Worm (Caenorhabditis elegans) whole organism, L4 larva: Measurements from ENCODE around the gene srbc-79.

Experiments
- D1046.2 ChIP-seq: fragments of 200-800 bp; sonication (Bioruptor generic); IDR thresholded peaks from 2 replicates; pipeline ENCODE4 v1.3.6; 2022; ENCODE audit warnings: missing genetic modification characterization, missing compliant biosample characterization
- F10B5.3 ChIP-seq: sonication (generic microtip); optimal IDR thresholded peaks from 2 replicates; lab custom pipeline; 2016; ENCODE audit warnings: mild to moderate bottlenecking, missing genetic modification characterization, missing compliant biosample characterization
- F37D6.2 ChIP-seq: sonication (generic microtip); optimal IDR thresholded peaks from 2 replicates; lab custom pipeline; 2016; ENCODE audit warnings: mild to moderate bottlenecking, missing genetic modification characterization, missing compliant biosample characterization
- F44E2.7 ChIP-seq: fragments of 200-800 bp; sonication (Bioruptor generic); IDR thresholded peaks from 2 replicates; pipeline ENCODE4 v2.1.2; 2022; ENCODE audit warnings: missing genetic modification characterization, missing compliant biosample characterization
- T26A8.4 ChIP-seq: fragments of 200-800 bp; sonication (Bioruptor generic); IDR thresholded peaks from 2 replicates; pipeline ENCODE4 v1.3.6; 2022; ENCODE audit warnings: missing genetic modification characterization, missing compliant biosample characterization
- Y48G9A.11 ChIP-seq: fragments of 200-800 bp; sonication (Bioruptor generic); IDR thresholded peaks from 2 replicates; pipeline ENCODE4 v1.3.6; 2022; ENCODE audit warnings: missing genetic modification reagents, missing genetic modification characterization, missing compliant biosample characterization
- Y75B8A.6 ChIP-seq: fragments of 200-800 bp; sonication (Bioruptor generic); IDR thresholded peaks from 2 replicates; pipeline ENCODE4 v1.3.6; 2022; ENCODE audit warnings: missing genetic modification reagents, missing genetic modification characterization, missing compliant biosample characterization
- ZK337.2 ChIP-seq: fragments of 200-800 bp; sonication (Bioruptor generic); IDR thresholded peaks from 2 replicates; pipeline ENCODE4 v1.3.6; 2022; ENCODE audit warnings: missing genetic modification reagents, missing genetic modification characterization, missing compliant biosample characterization
- aha-1 ChIP-seq: fragments of 150-350 bp; peaks from one replicate; lab custom pipeline; 2014; ENCODE audit warnings: missing biosample characterization, missing genetic modification characterization
- ceh-32 ChIP-seq: sonication (generic microtip); optimal IDR thresholded peaks from 2 replicates; lab custom pipeline; 2016; ENCODE audit warnings: mild to moderate bottlenecking, missing genetic modification characterization, missing compliant biosample characterization; ENCODE audit not compliant: poor library complexity
- ceh-44 ChIP-seq: fragments of 200-800 bp; sonication (Bioruptor generic); IDR thresholded peaks from 2 replicates; pipeline ENCODE4 v1.3.6; 2022; ENCODE audit warnings: missing genetic modification reagents, missing genetic modification characterization, missing compliant biosample characterization
- ceh-62 ChIP-seq: sonication (generic microtip); optimal IDR thresholded peaks from 2 replicates; lab custom pipeline; 2017; ENCODE audit warnings: missing biosample characterization, missing genetic modification characterization
- ces-1 ChIP-seq: fragments of 150-350 bp; sonication (generic microtip); optimal IDR thresholded peaks from 4 replicates; lab custom pipeline; 2014; ENCODE audit warnings: missing biosample characterization, missing genetic modification reagents, missing genetic modification characterization
- ctbp-1 ChIP-seq: fragments of 200-800 bp; sonication (Bioruptor generic); IDR thresholded peaks from 2 replicates; pipeline ENCODE4 v1.3.6; 2022; ENCODE audit warnings: missing genetic modification reagents, missing genetic modification characterization, missing compliant biosample characterization
- daf-16 ChIP-seq, 3 experiments: sonication (generic microtip); optimal IDR thresholded peaks; 2 replicates each; lab custom pipeline; 2016 to 2017; ENCODE audit warnings: missing genetic modification characterization in 3 of 3, missing genetic modification reagents in 3 of 3, mild to moderate bottlenecking in 2 of 3, missing compliant biosample characterization in 2 of 3, missing biosample characterization in 1 of 3, moderate library complexity in 1 of 3
- daf-19 ChIP-seq: fragments of 200-800 bp; sonication (Bioruptor generic); conservative IDR thresholded peaks from 2 replicates; pipeline ENCODE4 v1.3.6; 2022; ENCODE audit warnings: missing genetic modification characterization, missing compliant biosample characterization
- daf-8 ChIP-seq: fragments of 200-800 bp; sonication (Bioruptor generic); IDR thresholded peaks from 2 replicates; pipeline ENCODE4 v1.3.6; 2022; ENCODE audit warnings: missing genetic modification characterization, missing compliant biosample characterization
- dmd-8 ChIP-seq: fragments of 200-800 bp; sonication (Bioruptor generic); IDR thresholded peaks from 2 replicates; pipeline ENCODE4 v1.3.6; 2022; ENCODE audit warnings: missing genetic modification characterization, missing compliant biosample characterization
- dpl-1 ChIP-seq: fragments of 150-350 bp; optimal IDR thresholded peaks from 2 replicates; lab custom pipeline; 2014; ENCODE audit warnings: missing biosample characterization, missing genetic modification reagents, missing genetic modification characterization
- dve-1 ChIP-seq: sonication (generic microtip); optimal IDR thresholded peaks from 2 replicates; lab custom pipeline; 2017; ENCODE audit warnings: antibody characterized with exemption, mild to moderate bottlenecking, missing genetic modification characterization, missing compliant biosample characterization; ENCODE audit not compliant: insufficient read depth
- egl-43 ChIP-seq: fragments of 200-800 bp; sonication (Bioruptor generic); IDR thresholded peaks from 2 replicates; pipeline ENCODE4 v1.3.6; 2022; ENCODE audit warnings: missing genetic modification reagents, missing genetic modification characterization, missing compliant biosample characterization
- fkh-10 ChIP-seq: fragments of 150-350 bp; optimal IDR thresholded peaks from 2 replicates; lab custom pipeline; 2014; ENCODE audit warnings: missing biosample characterization, missing genetic modification reagents, missing genetic modification characterization
- jun-1 ChIP-seq: fragments of 150-350 bp; optimal IDR thresholded peaks from 2 replicates; lab custom pipeline; 2014; ENCODE audit warnings: missing biosample characterization, missing genetic modification reagents, missing genetic modification characterization
- lim-7 ChIP-seq: fragments of 200-800 bp; sonication (Bioruptor generic); IDR thresholded peaks from 2 replicates; pipeline ENCODE4 v1.3.6; 2022; ENCODE audit warnings: missing genetic modification characterization, missing compliant biosample characterization
- lin-1 ChIP-seq: fragments of 200-800 bp; sonication (Bioruptor generic); IDR thresholded peaks from 2 replicates; pipeline ENCODE4 v1.3.6; 2022; ENCODE audit warnings: missing genetic modification reagents, missing genetic modification characterization, missing compliant biosample characterization
- lin-29 ChIP-seq: fragments of 200-800 bp; sonication (Bioruptor generic); IDR thresholded peaks from 2 replicates; pipeline ENCODE4 v1.3.6; 2022; ENCODE audit warnings: missing genetic modification reagents, missing genetic modification characterization, missing compliant biosample characterization
- lir-3 ChIP-seq: sonication (generic microtip); optimal IDR thresholded peaks from 2 replicates; lab custom pipeline; 2016; ENCODE audit warnings: mild to moderate bottlenecking, missing genetic modification characterization, missing compliant biosample characterization
- lsy-2 ChIP-seq, 2 experiments: fragments of 150-350 bp in 1 of 2; sonication (generic microtip) in 1 of 2; optimal IDR thresholded peaks; 2 replicates each; lab custom pipeline; 2014 to 2017; ENCODE audit warnings: missing biosample characterization in 2 of 2, missing genetic modification characterization in 2 of 2
- mdl-1 ChIP-seq, 2 experiments: fragments of 150-350 bp in 1 of 2; sonication (generic microtip) in 1 of 2; optimal IDR thresholded peaks; 2 replicates each; lab custom pipeline; 2014 to 2017; ENCODE audit warnings: missing biosample characterization in 2 of 2, missing genetic modification characterization in 2 of 2
- mdt-29 ChIP-seq: fragments of 200-800 bp; sonication (Bioruptor generic); IDR thresholded peaks from 2 replicates; pipeline ENCODE4 v1.3.6; 2022; ENCODE audit warnings: missing genetic modification reagents, missing genetic modification characterization, missing compliant biosample characterization
- mxl-2 ChIP-seq: fragments of 200-800 bp; sonication (Bioruptor generic); conservative IDR thresholded peaks from 2 replicates; pipeline ENCODE4 v1.3.6; 2022; ENCODE audit warnings: missing genetic modification reagents, missing genetic modification characterization, missing compliant biosample characterization
- nhr-11 ChIP-seq: fragments of 150-350 bp; optimal IDR thresholded peaks from 2 replicates; lab custom pipeline; 2014; ENCODE audit warnings: missing biosample characterization, missing genetic modification characterization
- nhr-111 ChIP-seq: fragments of 200-800 bp; sonication (Bioruptor generic); optimal IDR thresholded peaks from 2 replicates; lab custom pipeline; 2018; ENCODE audit warnings: mild to moderate bottlenecking, missing genetic modification characterization, missing compliant biosample characterization
- nhr-25 ChIP-seq: sonication (generic microtip); optimal IDR thresholded peaks from 2 replicates; lab custom pipeline; 2017; ENCODE audit warnings: missing genetic modification characterization, mild to moderate bottlenecking, missing compliant biosample characterization, antibody characterized with exemption, moderate library complexity, borderline replicate concordance; ENCODE audit not compliant: insufficient read depth
- nhr-28 ChIP-seq: fragments of 150-350 bp; optimal IDR thresholded peaks from 2 replicates; lab custom pipeline; 2014; ENCODE audit warnings: missing biosample characterization, missing genetic modification characterization
- nhr-48 ChIP-seq: sonication (generic microtip); optimal IDR thresholded peaks from 2 replicates; lab custom pipeline; 2016; ENCODE audit warnings: mild to moderate bottlenecking, missing genetic modification characterization, missing compliant biosample characterization
- nhr-6 ChIP-seq: fragments of 150-350 bp; optimal IDR thresholded peaks from 2 replicates; lab custom pipeline; 2014; ENCODE audit warnings: missing biosample characterization, missing genetic modification characterization
- nhr-76 ChIP-seq: fragments of 150-350 bp; optimal IDR thresholded peaks from 2 replicates; lab custom pipeline; 2014; ENCODE audit warnings: missing biosample characterization, missing genetic modification characterization
- nhr-77 ChIP-seq: fragments of 150-350 bp; optimal IDR thresholded peaks from 2 replicates; lab custom pipeline; 2014; ENCODE audit warnings: missing biosample characterization, missing genetic modification characterization
- pha-4 ChIP-seq, 2 experiments: fragments of 150-350 bp in 1 of 2; fragments of 200-800 bp in 1 of 2; sonication (Bioruptor generic) in 1 of 2; IDR thresholded peaks in 1 of 2; optimal IDR thresholded peaks in 1 of 2; 2 replicates each; pipeline versions ENCODE4 v1.3.6 to Lab custom; 2014 to 2022; ENCODE audit warnings: missing genetic modification characterization in 2 of 2, missing genetic modification reagents in 2 of 2, missing biosample characterization in 1 of 2, missing compliant biosample characterization in 1 of 2
- php-3 ChIP-seq: fragments of 200-800 bp; sonication (Bioruptor generic); IDR thresholded peaks from 2 replicates; pipeline ENCODE4 v1.3.6; 2022; ENCODE audit warnings: missing genetic modification reagents, missing genetic modification characterization, missing compliant biosample characterization
- snpc-1.2 ChIP-seq: fragments of 200-800 bp; sonication (Bioruptor generic); IDR thresholded peaks from 2 replicates; pipeline ENCODE4 v1.3.6; 2022; ENCODE audit warnings: missing genetic modification reagents, missing genetic modification characterization, missing compliant biosample characterization
- snpc-4 ChIP-seq: fragments of 150-350 bp; optimal IDR thresholded peaks from 2 replicates; lab custom pipeline; 2014; ENCODE audit warnings: missing biosample characterization, missing genetic modification characterization
- spr-1 ChIP-seq: sonication (generic microtip); optimal IDR thresholded peaks from 2 replicates; lab custom pipeline; 2016; ENCODE audit warnings: mild to moderate bottlenecking, missing genetic modification characterization, missing compliant biosample characterization
- spr-3 ChIP-seq: fragments of 200-800 bp; sonication (Bioruptor generic); optimal IDR thresholded peaks from 2 replicates; lab custom pipeline; 2018; ENCODE audit warnings: mild to moderate bottlenecking, missing genetic modification characterization, missing compliant biosample characterization
- unc-39 ChIP-seq: sonication (generic microtip); optimal IDR thresholded peaks from 2 replicates; lab custom pipeline; 2017; ENCODE audit warnings: missing biosample characterization, missing genetic modification characterization
- vab-7 ChIP-seq: fragments of 200-800 bp; sonication (Bioruptor generic); IDR thresholded peaks from 2 replicates; pipeline ENCODE4 v1.3.6; 2022; ENCODE audit warnings: missing genetic modification reagents, missing genetic modification characterization, missing compliant biosample characterization
- zag-1 ChIP-seq: fragments of 150-350 bp; optimal IDR thresholded peaks from 2 replicates; lab custom pipeline; 2014; ENCODE audit warnings: missing biosample characterization, missing genetic modification characterization
- zfp-3 ChIP-seq: fragments of 200-800 bp; sonication (Bioruptor generic); conservative IDR thresholded peaks from 2 replicates; pipeline ENCODE4 v1.3.6; 2022; ENCODE audit warnings: missing genetic modification reagents, missing genetic modification characterization, missing compliant biosample characterization
- ztf-11 ChIP-seq: fragments of 150-350 bp; optimal IDR thresholded peaks from 2 replicates; lab custom pipeline; 2014; ENCODE audit warnings: missing biosample characterization, missing genetic modification characterization
- ztf-7 ChIP-seq: fragments of 150-350 bp; optimal IDR thresholded peaks from 2 replicates; lab custom pipeline; 2014; ENCODE audit warnings: missing biosample characterization, missing genetic modification characterization

The srbc-79 gene

DNA sequence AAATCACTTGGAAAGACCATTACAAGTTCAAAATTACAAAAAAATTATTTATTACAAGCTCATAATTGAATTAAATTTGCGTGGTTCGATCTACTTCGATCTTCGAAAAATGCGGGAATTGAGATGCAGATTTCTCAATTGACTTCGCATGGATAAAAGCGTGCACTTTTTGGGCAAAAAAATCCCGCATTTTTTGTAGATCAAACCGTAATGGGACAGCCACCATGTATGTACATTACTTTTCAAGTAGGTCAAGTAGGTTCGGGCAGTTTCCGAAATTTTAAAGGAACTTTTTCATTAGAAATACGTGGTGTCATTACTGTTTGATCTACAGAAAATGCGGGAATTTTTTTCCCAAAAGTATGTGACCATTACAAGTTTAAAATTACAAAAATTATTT, 5.3 kb upstream of the srbc-79 start (continued):
- TF ChIP-seq nhr-111 (GFP tag; lab: Kevin White, UChicago) (no peak), mdt-29 (GFP tag; lab: Robert Waterston, UW) (peak; percentile 50; the same call in 1 of the 2 replicates), ZK337.2 (no peak), nhr-25 (no peak), D1046.2 (0 out of 2 replicates have a peak, but pooled peaks have one; percentile 10), egl-43 (GFP tag; lab: Robert Waterston, UW) (no peak), nhr-76 (no peak), nhr-77 (no peak), Y75B8A.6 (GFP tag; lab: Robert Waterston, UW) (peak; percentile 30; the same call in 1 of the 2 replicates), lin-1 (GFP tag; lab: Robert Waterston, UW) (no peak), nhr-6 (tag; lab: Kevin White, UChicago) (no peak), daf-16 (GFP tag; optimal IDR thresholded peaks at IDR 0.05; lab: Kevin White, UChicago) (peak in 1 of 2 experiments; percentile 23), daf-16 (tag; optimal IDR thresholded peaks at IDR 0.05; lab: Kevin White, UChicago) (peak; percentile 18), ces-1 (no peak), dve-1 (tag; lab: Kevin White, UChicago) (peak; percentile 26), mxl-2 (GFP tag; lab: Robert Waterston, UW) (0 out of 2 replicates have a peak, but pooled peaks have one; percentile 19), dpl-1 (GFP tag; lab: Kevin White, UChicago) (no peak), fkh-10 (GFP tag; lab: Kevin White, UChicago) (no peak), lsy-2 (tag; optimal IDR thresholded peaks at IDR 0.05; lab: Kevin White, UChicago) (no peak), snpc-1.2 (GFP tag; lab: Robert Waterston, UW) (no peak), ctbp-1 (GFP tag; lab: Robert Waterston, UW) (no peak), pha-4 (GFP tag; IDR thresholded peaks at IDR 0.05; lab: Robert Waterston, UW) (no peak), pha-4 (tag; optimal IDR thresholded peaks at IDR 0.05; lab: Kevin White, UChicago) (no peak), unc-39 (tag; lab: Kevin White, UChicago) (no peak), dmd-8 (GFP tag; lab: Robert Waterston, UW) (0 out of 2 replicates have a peak, but pooled peaks have one; percentile 34), daf-19 (GFP tag; lab: Robert Waterston, UW) (no peak), F37D6.2 (tag; lab: Kevin White, UChicago) (no peak), zfp-3 (GFP tag; lab: Robert Waterston, UW) (peak; percentile 94), daf-8 (GFP tag; lab: Robert Waterston, UW) (no peak), F10B5.3 (tag; lab: Kevin White, UChicago) (no peak), ztf-11 (tag; lab: Kevin White, UChicago) (no peak), ceh-44 (GFP tag; lab: Robert Waterston, UW) (no peak), zag-1 (no peak), ceh-32 (tag; lab: Kevin White, UChicago) (no peak), nhr-11 (tag; lab: Kevin White, UChicago) (no peak), jun-1 (tag; lab: Kevin White, UChicago) (no peak), lir-3 (tag; lab: Kevin White, UChicago) (no peak), snpc-4 (no peak), mdl-1 (tag; optimal IDR thresholded peaks at IDR 0.05; lab: Kevin White, UChicago) (no peak), spr-3 (GFP tag; lab: Kevin White, UChicago) (no peak), ceh-62 (no peak), lim-7 (no peak), F44E2.7 (GFP tag; lab: Robert Waterston, UW) (peak; percentile 57; the same call in 1 of the 2 replicates), nhr-48 (tag; lab: Kevin White, UChicago) (peak; percentile 16), php-3 (GFP tag; lab: Robert Waterston, UW) (no peak), nhr-28 (tag; lab: Kevin White, UChicago) (no peak), aha-1 (tag; lab: Kevin White, UChicago) (peak; percentile 19), Y48G9A.11 (GFP tag; lab: Robert Waterston, UW) (peak; percentile 68), lin-29 (GFP tag; lab: Robert Waterston, UW) (no peak), spr-1 (tag; lab: Kevin White, UChicago) (no peak), T26A8.4 (GFP tag; lab: Robert Waterston, UW) (0 out of 2 replicates have a peak, but pooled peaks have one; percentile 23), ztf-7 (no peak), vab-7 (GFP tag; lab: Robert Waterston, UW) (no peak)
